Fruit fly (Drosophila melanogaster) whole organism: ENCODE measurements around the gene CG5877.

Experiments used
- CG8478 ChIP-seq: fragments of >200 bp; optimal IDR thresholded peaks from 2 replicates; lab custom pipeline; 2018; ENCODE audit warnings: inconsistent platforms
- Dll ChIP-seq: fragments of >200 bp; optimal IDR thresholded peaks from 2 replicates; lab custom pipeline; 2017
- EcR ChIP-seq, 2 experiments: fragments of >200 bp; optimal IDR thresholded peaks; 2 replicates each; lab custom pipeline; 2017; ENCODE audit warnings: missing biosample characterization in 2 of 2, missing genetic modification characterization in 2 of 2, missing genetic modification reagents in 2 of 2
- pan ChIP-seq: fragments of >200 bp; optimal IDR thresholded peaks from 2 replicates; lab custom pipeline; 2017
- psq ChIP-seq: fragments of >200 bp; optimal IDR thresholded peaks from 2 replicates; lab custom pipeline; 2017
- usp ChIP-seq: fragments of >200 bp; optimal IDR thresholded peaks from 2 replicates; lab custom pipeline; 2017; ENCODE audit warnings: missing biosample characterization, missing genetic modification characterization, mixed read lengths

DNA sequence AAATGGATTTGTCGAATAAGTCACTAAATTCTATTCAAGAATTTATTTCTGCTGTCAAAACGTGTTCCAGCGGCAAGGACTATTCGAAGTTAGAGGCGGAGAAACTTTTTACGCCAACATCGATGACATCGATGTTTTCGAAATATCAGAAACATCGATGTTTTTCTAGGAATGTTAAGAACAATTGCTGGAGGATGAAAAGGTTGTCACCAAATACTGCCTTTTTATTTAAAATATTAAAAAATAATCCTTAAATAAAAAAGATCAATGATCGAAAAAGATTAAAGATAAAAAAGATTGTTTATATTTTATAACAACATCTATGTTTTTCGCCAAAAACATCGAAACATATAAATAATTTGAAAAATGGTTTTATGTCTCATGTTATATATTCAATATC is 49.2 kb downstream of the CG5877 start, which contains the start of gene CG9123:
- TF ChIP-seq Dll (lab: Kevin White, UChicago) (no peak), EcR (GFP tag; optimal IDR thresholded peaks at IDR 0.05; lab: Kevin White, UChicago) (no peak), CG8478 (no peak), usp (GFP tag; lab: Kevin White, UChicago) (no peak), pan (no peak), psq (lab: Kevin White, UChicago) (no peak)
